Fruit fly (Drosophila melanogaster): Measurements from ENCODE around the gene mthl5.
A peak's percentile ranks its signal among the peaks of the same experiment; 100 is the strongest.

mthl5 gene

DNA sequence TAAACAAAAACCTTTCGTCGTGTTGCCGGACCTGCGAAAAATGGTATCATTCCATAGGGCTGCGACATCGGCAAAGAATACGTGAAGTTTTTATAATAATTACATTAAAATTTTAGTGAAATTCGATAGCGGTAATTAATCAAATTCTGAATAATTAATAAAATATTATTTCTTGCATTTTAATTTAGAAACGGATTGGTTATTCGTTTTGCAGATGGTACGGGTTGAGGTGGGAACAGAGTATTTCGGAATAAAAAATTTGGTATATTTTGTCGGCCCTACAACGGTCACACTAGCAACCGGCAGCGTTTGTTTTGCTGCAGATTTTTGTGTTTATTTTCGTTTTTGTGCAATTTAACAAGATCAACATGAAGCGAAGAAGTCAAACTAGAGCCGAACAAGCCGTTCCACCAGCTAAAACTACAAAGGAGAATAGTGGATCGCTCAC, 4.4 kb downstream of the mthl5 start, which contains the start of the genes CG6962 and CG31368 (continued):
- TF ChIP-seq CG4820 (GFP tag; optimal IDR thresholded peaks at IDR 0.05) (peak; percentile 93), dmrt99B (tag; optimal IDR thresholded peaks at IDR 0.05) (peak; percentile 76), gem (tag; optimal IDR thresholded peaks at IDR 0.05) (peak; percentile 93), CG14014 (GFP tag; IDR thresholded peaks at IDR 0.05) (peak; percentile 73), CG4404 (GFP tag; IDR thresholded peaks at IDR 0.05) (peak; percentile 80), Xrp1 (GFP tag; IDR thresholded peaks at IDR 0.05) (peak; percentile 80), wor (GFP tag; IDR thresholded peaks at IDR 0.05) (peak; percentile 15; the same call in 1 of the 2 replicates), CG8388 (GFP tag; optimal IDR thresholded peaks at IDR 0.05) (peak; percentile 69), CG7928 (GFP tag; optimal IDR thresholded peaks at IDR 0.05) (peak; percentile 95), Taf1 (GFP tag; IDR thresholded peaks at IDR 0.05) (peak; percentile 62; the same call in 1 of the 2 replicates), CG11398 (GFP tag; optimal IDR thresholded peaks at IDR 0.05) (no peak), Sry-β (GFP tag; optimal IDR thresholded peaks at IDR 0.05) (no peak), da (GFP tag; optimal IDR thresholded peaks at IDR 0.05) (peak; percentile 10), Dp (GFP tag; optimal IDR thresholded peaks at IDR 0.05) (peak; percentile 44), maf-S (GFP tag; optimal IDR thresholded peaks at IDR 0.05) (peak; percentile 55), CG15011 (GFP tag; optimal IDR thresholded peaks at IDR 0.05) (peak; percentile 61), ash1 (GFP tag; optimal IDR thresholded peaks at IDR 0.05) (no peak), CG1024 (GFP tag; IDR thresholded peaks at IDR 0.05) (peak; percentile 80), kah (GFP tag; optimal IDR thresholded peaks at IDR 0.05) (peak; percentile 84), fd102C (GFP tag; optimal IDR thresholded peaks at IDR 0.05) (peak; percentile 27), bcd (GFP tag; optimal IDR thresholded peaks at IDR 0.05) (peak; percentile 88), CG5245 (GFP tag; optimal IDR thresholded peaks at IDR 0.05) (peak; percentile 82), gsb (GFP tag; IDR thresholded peaks at IDR 0.05) (peak; percentile 55; the same call in 1 of the 2 replicates), CG7556 (GFP tag; optimal IDR thresholded peaks at IDR 0.05) (peak; percentile 72), bowl (GFP tag; IDR thresholded peaks at IDR 0.05) (peak; percentile 55; the same call in 1 of the 2 replicates), dimm (GFP tag; IDR thresholded peaks at IDR 0.05) (no peak), CG12071 (GFP tag; optimal IDR thresholded peaks at IDR 0.05) (no peak), CG11085 (GFP tag; IDR thresholded peaks at IDR 0.05) (peak; percentile 69), CG6175 (GFP tag; IDR thresholded peaks at IDR 0.05) (no peak; the same call in 2 of the 3 replicates), CG10565 (GFP tag; optimal IDR thresholded peaks at IDR 0.05) (peak; percentile 22), pum (GFP tag; optimal IDR thresholded peaks at IDR 0.05) (peak; percentile 63), Hmr (GFP tag; optimal IDR thresholded peaks at IDR 0.05) (peak; percentile 80), klu (GFP tag; IDR thresholded peaks at IDR 0.05) (peak; percentile 86), CG10959 (GFP tag; IDR thresholded peaks at IDR 0.05) (peak; percentile 37; the same call in 1 of the 2 replicates), CG16779 (GFP tag; IDR thresholded peaks at IDR 0.05) (no peak), en (GFP tag; optimal IDR thresholded peaks at IDR 0.05) (no peak), eyg (GFP tag; optimal IDR thresholded peaks at IDR 0.05) (no peak), Bteb2 (GFP tag; optimal IDR thresholded peaks at IDR 0.05) (peak; percentile 66), CG10979 (tag; optimal IDR thresholded peaks at IDR 0.05) (peak; percentile 77), prd (optimal IDR thresholded peaks at IDR 0.05) (no peak), prd (GFP tag; IDR thresholded peaks at IDR 0.05) (peak; percentile 90), abd-A (tag; optimal IDR thresholded peaks at IDR 0.05) (no peak), CG12659 (GFP tag; optimal IDR thresholded peaks at IDR 0.05) (peak; percentile 83), CG10431 (GFP tag; optimal IDR thresholded peaks at IDR 0.05) (peak; percentile 3), HLHmδ (GFP tag; optimal IDR thresholded peaks at IDR 0.05) (no peak), sisA (GFP tag; IDR thresholded peaks at IDR 0.05) (peak; percentile 85), Abd-B (GFP tag; optimal IDR thresholded peaks at IDR 0.05) (peak; percentile 90), CG2712 (tag; optimal IDR thresholded peaks at IDR 0.05) (peak; percentile 92), CG34376 (GFP tag; optimal IDR thresholded peaks at IDR 0.05) (no peak), CG7786 (GFP tag; optimal IDR thresholded peaks at IDR 0.05) (peak; percentile 52), tio (GFP tag; optimal IDR thresholded peaks at IDR 0.05) (peak; percentile 76)

All from whole organism, embryonic.